Fruit fly (Drosophila melanogaster) whole organism, embryonic: ENCODE data around the gene RpL37A.

Experiments used
- Ada2b ChIP-seq: fragments of 200-800 bp; sonication (Bioruptor generic); IDR thresholded peaks from 2 replicates; pipeline ENCODE4 v1.3.6; 2022; ENCODE audit warnings: missing biosample characterization, missing genetic modification characterization
- B-H2 ChIP-seq: fragments of 200-800 bp; sonication (Bioruptor generic); optimal IDR thresholded peaks from 2 replicates; lab custom pipeline; 2018; ENCODE audit warnings: missing biosample characterization, mild to moderate bottlenecking, missing genetic modification characterization
- Bgb ChIP-seq: fragments of 200-800 bp; sonication (Bioruptor generic); IDR thresholded peaks from 2 replicates; pipeline ENCODE4 v1.3.6; 2022; ENCODE audit warnings: missing biosample characterization, missing genetic modification characterization; ENCODE audit not compliant: partially characterized antibody
- Bteb2 ChIP-seq: fragments of 200-800 bp; sonication (Bioruptor generic); optimal IDR thresholded peaks from 2 replicates; lab custom pipeline; 2016; ENCODE audit warnings: missing biosample characterization, missing genetic modification characterization
- CG10543 ChIP-seq: fragments of 200-800 bp; sonication (Bioruptor generic); optimal IDR thresholded peaks from 3 replicates; lab custom pipeline; 2017; ENCODE audit warnings: missing biosample characterization, mild to moderate bottlenecking, missing genetic modification characterization, moderate library complexity
- CG12769 ChIP-seq: fragments of 200-800 bp; sonication (Bioruptor generic); optimal IDR thresholded peaks from 2 replicates; lab custom pipeline; 2019; ENCODE audit warnings: missing biosample characterization, mild to moderate bottlenecking, missing genetic modification characterization, moderate library complexity
- CG15269 ChIP-seq: fragments of 200-800 bp; sonication (Bioruptor generic); optimal IDR thresholded peaks from 2 replicates; lab custom pipeline; 2018; ENCODE audit warnings: missing biosample characterization, mild to moderate bottlenecking, missing genetic modification characterization, moderate library complexity
- CG17612 ChIP-seq: fragments of 200-800 bp; sonication (Bioruptor generic); IDR thresholded peaks from 2 replicates; pipeline ENCODE4 v1.3.6; 2022; ENCODE audit warnings: missing biosample characterization, missing genetic modification characterization
- CG2120 ChIP-seq: fragments of 200-800 bp; sonication (Bioruptor generic); optimal IDR thresholded peaks from 3 replicates; lab custom pipeline; 2016; ENCODE audit warnings: missing biosample characterization, missing genetic modification characterization
- CG2678 ChIP-seq: fragments of 200-800 bp; sonication (Bioruptor generic); optimal IDR thresholded peaks from 3 replicates; lab custom pipeline; 2019; ENCODE audit warnings: missing biosample characterization, mild to moderate bottlenecking, missing genetic modification characterization, moderate library complexity
- CG3281 ChIP-seq: fragments of 200-800 bp; sonication (Bioruptor generic); optimal IDR thresholded peaks from 3 replicates; lab custom pipeline; 2017; ENCODE audit warnings: missing biosample characterization, mild to moderate bottlenecking, missing genetic modification characterization
- CG34224 ChIP-seq: fragments of 200-800 bp; sonication (Bioruptor generic); IDR thresholded peaks from 3 replicates; pipeline ENCODE4 v1.3.6; 2022; ENCODE audit warnings: missing biosample characterization, missing genetic modification characterization; ENCODE audit not compliant: partially characterized antibody
- CG4328 ChIP-seq: fragments of 200-800 bp; sonication (Bioruptor generic); optimal IDR thresholded peaks from 3 replicates; lab custom pipeline; 2017; ENCODE audit warnings: missing biosample characterization, missing genetic modification reagents, missing genetic modification characterization
- CG4360 ChIP-seq: fragments of 200-800 bp; sonication (Bioruptor generic); IDR thresholded peaks from 2 replicates; pipeline ENCODE4 v1.3.6; 2022; ENCODE audit warnings: missing biosample characterization, missing genetic modification characterization
- CG6683 ChIP-seq: fragments of 200-800 bp; sonication (Bioruptor generic); optimal IDR thresholded peaks from 2 replicates; lab custom pipeline; 2017; ENCODE audit warnings: missing biosample characterization, mild to moderate bottlenecking, missing genetic modification characterization, missing genetic modification reagents
- CG8478 ChIP-seq: fragments of >200 bp; optimal IDR thresholded peaks from 2 replicates; lab custom pipeline; 2018
- CTCF ChIP-seq: fragments of 200-800 bp; sonication (Bioruptor generic); optimal IDR thresholded peaks from 2 replicates; lab custom pipeline; 2017; ENCODE audit warnings: missing biosample characterization, mild to moderate bottlenecking, missing genetic modification characterization, moderate library complexity
- Deaf1 ChIP-seq: fragments of 200-800 bp; optimal IDR thresholded peaks from 3 replicates; lab custom pipeline; 2019; ENCODE audit warnings: missing biosample characterization, mild to moderate bottlenecking, missing genetic modification characterization, moderate library complexity
- Doc3 ChIP-seq: fragments of 200-800 bp; sonication (Bioruptor generic); IDR thresholded peaks from 3 replicates; pipeline ENCODE4 v1.3.6; 2022; ENCODE audit warnings: missing biosample characterization, missing genetic modification characterization; ENCODE audit not compliant: partially characterized antibody
- Ets97D ChIP-seq: fragments of 200-800 bp; sonication (Bioruptor generic); optimal IDR thresholded peaks from 3 replicates; lab custom pipeline; 2016; ENCODE audit warnings: missing biosample characterization, missing genetic modification characterization
- HLH3B ChIP-seq: fragments of 200-800 bp; sonication (Bioruptor generic); IDR thresholded peaks from 2 replicates; pipeline ENCODE4 v1.3.6; 2022; ENCODE audit warnings: missing biosample characterization, missing genetic modification characterization
- HLH4C ChIP-seq: fragments of 200-800 bp; sonication (Bioruptor generic); IDR thresholded peaks from 3 replicates; pipeline ENCODE4 v1.3.6; 2022; ENCODE audit warnings: missing biosample characterization, missing genetic modification characterization; ENCODE audit not compliant: partially characterized antibody
- Hmr ChIP-seq: fragments of 200-800 bp; sonication (Bioruptor generic); optimal IDR thresholded peaks from 3 replicates; lab custom pipeline; 2017; ENCODE audit warnings: mild to moderate bottlenecking, missing biosample characterization, missing genetic modification reagents, missing genetic modification characterization
- Hsf ChIP-seq: fragments of 200-800 bp; sonication (Bioruptor generic); optimal IDR thresholded peaks from 3 replicates; lab custom pipeline; 2016; ENCODE audit warnings: missing biosample characterization, missing genetic modification characterization
- Lim3 ChIP-seq: fragments of 200-800 bp; sonication (Bioruptor generic); IDR thresholded peaks from 2 replicates; pipeline ENCODE4 v1.3.6; 2022; ENCODE audit warnings: missing biosample characterization, missing genetic modification characterization
- Max ChIP-seq: fragments of 200-800 bp; sonication (Bioruptor generic); optimal IDR thresholded peaks from 2 replicates; lab custom pipeline; 2016; ENCODE audit warnings: missing biosample characterization, mild to moderate bottlenecking, missing genetic modification characterization
- Mrtf ChIP-seq: fragments of 200-800 bp; sonication (Bioruptor generic); IDR thresholded peaks from 3 replicates; pipeline ENCODE4 v1.3.6; 2022; ENCODE audit warnings: missing biosample characterization, missing genetic modification characterization
- NC2α ChIP-seq: fragments of 200-800 bp; sonication (Bioruptor generic); optimal IDR thresholded peaks from 2 replicates; lab custom pipeline; 2016; ENCODE audit warnings: missing biosample characterization, missing genetic modification characterization
- Oli ChIP-seq: fragments of 200-800 bp; sonication (Bioruptor generic); optimal IDR thresholded peaks from 2 replicates; lab custom pipeline; 2018; ENCODE audit warnings: missing biosample characterization, mild to moderate bottlenecking, missing genetic modification characterization, moderate library complexity
- Poxn ChIP-seq: fragments of 200-800 bp; sonication (Bioruptor generic); IDR thresholded peaks from 2 replicates; pipeline ENCODE4 v1.3.6; 2022; ENCODE audit warnings: missing biosample characterization, missing genetic modification characterization
- Side ChIP-seq: fragments of 200-800 bp; sonication (Bioruptor generic); optimal IDR thresholded peaks from 2 replicates; lab custom pipeline; 2016; ENCODE audit warnings: missing biosample characterization, missing genetic modification characterization
- Usf ChIP-seq: fragments of 200-800 bp; sonication (Bioruptor generic); optimal IDR thresholded peaks from 2 replicates; lab custom pipeline; 2017; ENCODE audit warnings: missing genotype, missing biosample characterization, missing genetic modification characterization
- caup ChIP-seq: fragments of 200-800 bp; sonication (Bioruptor generic); optimal IDR thresholded peaks from 3 replicates; lab custom pipeline; 2017; ENCODE audit warnings: missing biosample characterization, mild to moderate bottlenecking, missing genetic modification characterization, moderate library complexity; ENCODE audit not compliant: severe bottlenecking
- ewg ChIP-seq: fragments of 200-800 bp; sonication (Bioruptor generic); optimal IDR thresholded peaks from 3 replicates; lab custom pipeline; 2017; ENCODE audit warnings: mild to moderate bottlenecking, missing biosample characterization, missing genetic modification reagents, missing genetic modification characterization
- gcm ChIP-seq: fragments of 200-800 bp; sonication (Bioruptor generic); optimal IDR thresholded peaks from 2 replicates; lab custom pipeline; 2019; ENCODE audit warnings: missing biosample characterization, mild to moderate bottlenecking, missing genetic modification characterization, moderate library complexity
- gro ChIP-seq: fragments of 200-800 bp; sonication (Bioruptor generic); optimal IDR thresholded peaks from 2 replicates; lab custom pipeline; 2016; ENCODE audit warnings: missing biosample characterization, missing genetic modification characterization
- lab ChIP-seq: fragments of 200-800 bp; sonication (Bioruptor generic); optimal IDR thresholded peaks from 3 replicates; lab custom pipeline; 2017; ENCODE audit warnings: missing biosample characterization, missing genetic modification characterization, mild to moderate bottlenecking, moderate library complexity, missing genetic modification reagents
- mam ChIP-seq: fragments of 200-800 bp; sonication (Bioruptor generic); optimal IDR thresholded peaks from 3 replicates; lab custom pipeline; 2016; ENCODE audit warnings: missing biosample characterization, missing genetic modification characterization
- nom ChIP-seq: fragments of 200-800 bp; sonication (Bioruptor generic); optimal IDR thresholded peaks from 2 replicates; lab custom pipeline; 2017; ENCODE audit warnings: missing biosample characterization, missing genetic modification characterization, mild to moderate bottlenecking, moderate library complexity, missing genetic modification reagents
- pzg ChIP-seq: fragments of 200-800 bp; sonication (Bioruptor generic); optimal IDR thresholded peaks from 3 replicates; lab custom pipeline; 2018; ENCODE audit warnings: missing biosample characterization, mild to moderate bottlenecking, missing genetic modification characterization, moderate library complexity
- row ChIP-seq: fragments of 200-800 bp; sonication (Bioruptor generic); IDR thresholded peaks from 3 replicates; pipeline ENCODE4 v1.3.6; 2022; ENCODE audit warnings: missing biosample characterization, missing genetic modification characterization
- run ChIP-seq: fragments of 200-800 bp; sonication (Bioruptor generic); optimal IDR thresholded peaks from 3 replicates; lab custom pipeline; 2018; ENCODE audit warnings: missing biosample characterization, mild to moderate bottlenecking, missing genetic modification characterization
- sc ChIP-seq, 3 experiments: fragments of >200 bp in 2 of 3; fragments of 200-800 bp in 1 of 3; sonication (Bioruptor generic) in 1 of 3; optimal IDR thresholded peaks; 2 replicates in 2 of 3; 3 replicates in 1 of 3; lab custom pipeline; 2017; ENCODE audit warnings: mild to moderate bottlenecking in 1 of 3, missing biosample characterization in 1 of 3, missing genetic modification characterization in 1 of 3, missing genetic modification reagents in 1 of 3
- sens ChIP-seq: fragments of 200-800 bp; sonication (Bioruptor generic); peaks from one replicate; lab custom pipeline; 2016; ENCODE audit warnings: missing biosample characterization, missing genetic modification characterization
- sens-2 ChIP-seq: fragments of 200-800 bp; sonication (Bioruptor generic); IDR thresholded peaks from 2 replicates; pipeline ENCODE4 v1.3.6; 2022; ENCODE audit warnings: missing biosample characterization, missing genetic modification characterization
- stwl ChIP-seq: fragments of 200-800 bp; sonication (Bioruptor generic); optimal IDR thresholded peaks from 3 replicates; lab custom pipeline; 2018; ENCODE audit warnings: missing biosample characterization, mild to moderate bottlenecking, missing genetic modification characterization, moderate library complexity
- unc-4 ChIP-seq: fragments of 200-800 bp; sonication (Bioruptor generic); IDR thresholded peaks from 2 replicates; pipeline ENCODE4 v1.3.6; 2022; ENCODE audit warnings: missing biosample characterization, missing genetic modification characterization; ENCODE audit not compliant: partially characterized antibody
- wor ChIP-seq: fragments of 200-800 bp; sonication (Bioruptor generic); IDR thresholded peaks from 2 replicates; pipeline ENCODE4 v1.3.6; 2022; ENCODE audit warnings: missing biosample characterization, missing genetic modification characterization
- zfh1 ChIP-seq: fragments of 200-800 bp; sonication (Bioruptor generic); IDR thresholded peaks from 3 replicates; pipeline ENCODE4 v1.3.6; 2022; ENCODE audit warnings: missing biosample characterization, missing genetic modification characterization
- zfh2 ChIP-seq: fragments of 200-800 bp; sonication (Bioruptor generic); optimal IDR thresholded peaks from 2 replicates; lab custom pipeline; 2016; ENCODE audit warnings: missing biosample characterization, missing genetic modification characterization

The RpL37A gene

DNA sequence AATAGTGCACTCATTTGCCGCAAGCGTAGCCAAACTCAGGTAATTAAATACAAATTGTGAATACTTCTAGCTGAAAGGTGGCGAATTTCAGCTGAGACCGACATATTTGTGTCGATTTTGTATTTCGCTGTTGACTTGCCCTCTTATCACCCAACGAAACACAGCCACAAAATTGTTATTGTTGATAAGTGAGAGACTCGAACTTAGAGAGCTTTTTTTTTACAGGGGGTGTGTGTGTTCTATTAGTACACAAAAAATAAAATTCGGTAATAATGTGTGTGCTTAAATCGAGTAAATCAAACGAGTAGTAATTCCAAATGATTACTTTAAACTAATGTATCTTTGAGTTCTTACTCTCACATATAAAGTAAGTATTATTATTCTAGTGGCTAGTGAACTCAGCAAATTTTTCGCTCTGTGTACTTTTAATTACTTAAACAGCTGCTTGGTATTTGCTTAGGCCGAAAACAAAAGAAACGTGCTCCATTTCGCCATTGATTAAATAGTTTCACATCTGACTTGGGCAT is 9.7 kb upstream of the RpL37A start (continued):
- no peak for TF ChIP-seq sc (optimal IDR thresholded peaks at IDR 0.05; lab: Kevin White, UChicago)
- TF ChIP-seq sc (GFP tag; optimal IDR thresholded peaks at IDR 0.05; lab: Kevin White, UChicago): no peak
- peak; percentile 42 for TF ChIP-seq Bteb2 (GFP tag; lab: Kevin White, UChicago)
- peak; percentile 63 for TF ChIP-seq CG15269 (tag; lab: Kevin White, UChicago)
- TF ChIP-seq Poxn (GFP tag; lab: Robert Waterston, UW): no peak
- TF ChIP-seq Usf: no peak
- no peak for TF ChIP-seq pzg
- TF ChIP-seq HLH4C (GFP tag; lab: Robert Waterston, UW): no peak
- TF ChIP-seq Oli (tag; lab: Kevin White, UChicago): peak; percentile 54
- peak; percentile 88 for TF ChIP-seq caup (GFP tag; lab: Kevin White, UChicago)
- TF ChIP-seq zfh2 (GFP tag; lab: Kevin White, UChicago): peak; percentile 59
- TF ChIP-seq gcm (GFP tag; lab: Kevin White, UChicago): peak; percentile 34
- no peak for TF ChIP-seq NC2α (GFP tag; lab: Kevin White, UChicago)
- TF ChIP-seq gro (GFP tag; lab: Kevin White, UChicago): peak; percentile 27
- peak; percentile 93 for TF ChIP-seq sens (GFP tag; lab: Kevin White, UChicago)
- TF ChIP-seq CG12769 (tag; lab: Kevin White, UChicago): peak; percentile 61
- TF ChIP-seq CTCF: no peak
- TF ChIP-seq B-H2: peak; percentile 46
- TF ChIP-seq wor (GFP tag; lab: Robert Waterston, UW): 0 out of 2 replicates have a peak, but pooled peaks have one; percentile 19
- TF ChIP-seq Hsf (GFP tag; lab: Kevin White, UChicago): peak; percentile 31
- no peak for TF ChIP-seq Lim3 (GFP tag; lab: Robert Waterston, UW)
- peak; percentile 46 for TF ChIP-seq CG4328
- no peak for TF ChIP-seq CG34224 (GFP tag; lab: Robert Waterston, UW)
- TF ChIP-seq zfh1 (GFP tag; lab: Robert Waterston, UW): peak; percentile 51; the same call in 1 of the 3 replicates
- TF ChIP-seq stwl (tag; lab: Kevin White, UChicago): no peak
- TF ChIP-seq CG2120: peak; percentile 88
- no peak for TF ChIP-seq unc-4 (GFP tag; lab: Robert Waterston, UW)
- TF ChIP-seq CG3281: peak; percentile 80
- TF ChIP-seq nom (GFP tag; lab: Kevin White, UChicago): no peak
- peak; percentile 66 for TF ChIP-seq Ada2b
- TF ChIP-seq Doc3 (GFP tag; lab: Robert Waterston, UW): no peak
- TF ChIP-seq HLH3B (GFP tag; lab: Robert Waterston, UW): peak; percentile 82
- TF ChIP-seq Max (GFP tag; lab: Kevin White, UChicago): peak; percentile 25
- TF ChIP-seq CG17612 (GFP tag; lab: Robert Waterston, UW): no peak
- TF ChIP-seq CG4360 (GFP tag; lab: Robert Waterston, UW): peak; percentile 33; the same call in 1 of the 2 replicates
- TF ChIP-seq run (tag; lab: Kevin White, UChicago): peak; percentile 36
- no peak for TF ChIP-seq Ets97D (GFP tag; lab: Kevin White, UChicago)
- TF ChIP-seq Mrtf (GFP tag; lab: Robert Waterston, UW): peak; percentile 36; the same call in 2 of the 3 replicates

dm6 chr2L:5062799-5063404 is 7.9 kb upstream of the RpL37A start:
- TF ChIP-seq row (GFP tag; lab: Robert Waterston, UW) (no peak), CG10543 (GFP tag; lab: Kevin White, UChicago) (peak; percentile 20), Bgb (peak; percentile 7; the same call in 1 of the 2 replicates), CG8478 (lab: Kevin White, UChicago) (peak; percentile 55), Hmr (peak; percentile 20), CG2678 (tag; lab: Kevin White, UChicago) (no peak), sens-2 (no peak; the same call in 1 of the 2 replicates), CG6683 (no peak), Usf (no peak), ewg (GFP tag; lab: Kevin White, UChicago) (peak; percentile 96), caup (GFP tag; lab: Kevin White, UChicago) (no peak), lab (GFP tag; lab: Kevin White, UChicago) (peak; percentile 35), Deaf1 (tag; lab: Kevin White, UChicago) (peak; percentile 41), Side (GFP tag; lab: Kevin White, UChicago) (no peak), mam (no peak)
